Worm (Caenorhabditis elegans) whole organism, midembryonic: ENCODE measurements around the gene try-13.

Experiments
- T22C8.4 ChIP-seq: fragments of 200-800 bp; sonication (Bioruptor generic); IDR thresholded peaks from 2 replicates; pipeline ENCODE4 v1.3.6; 2022; ENCODE audit warnings: missing genetic modification characterization, missing compliant biosample characterization
- cog-1 ChIP-seq: sonication (generic microtip); optimal IDR thresholded peaks from 2 replicates; lab custom pipeline; 2016; ENCODE audit warnings: missing genetic modification characterization, missing compliant biosample characterization
- flt-1 ChIP-seq: fragments of 200-800 bp; sonication (Bioruptor generic); IDR thresholded peaks from 2 replicates; pipeline ENCODE4 v1.3.6; 2022; ENCODE audit warnings: missing genetic modification characterization, missing compliant biosample characterization
- klf-2 ChIP-seq: fragments of 200-800 bp; sonication (Bioruptor generic); conservative IDR thresholded peaks from 2 replicates; pipeline ENCODE4 v1.3.6; 2022; ENCODE audit warnings: missing genetic modification reagents, missing genetic modification characterization, missing compliant biosample characterization
- med-1 ChIP-seq: sonication (generic microtip); optimal IDR thresholded peaks from 2 replicates; lab custom pipeline; 2017; ENCODE audit warnings: missing genetic modification characterization, mild to moderate bottlenecking, missing compliant biosample characterization, antibody characterized with exemption, missing genetic modification reagents; ENCODE audit not compliant: insufficient read depth
- ref-1 ChIP-seq: fragments of 200-800 bp; sonication (Bioruptor generic); conservative IDR thresholded peaks from 2 replicates; pipeline ENCODE4 v1.3.6; 2022; ENCODE audit warnings: missing genetic modification reagents, missing genetic modification characterization, missing compliant biosample characterization
- tab-1 ChIP-seq: fragments of 200-800 bp; sonication (Bioruptor generic); IDR thresholded peaks from 2 replicates; pipeline ENCODE4 v1.3.6; 2022; ENCODE audit warnings: missing genetic modification characterization, missing compliant biosample characterization
- ztf-23 ChIP-seq: fragments of 200-800 bp; sonication (Bioruptor generic); IDR thresholded peaks from 2 replicates; pipeline ENCODE4 v1.3.6; 2022; ENCODE audit warnings: missing genetic modification reagents, missing genetic modification characterization, missing compliant biosample characterization
- ztf-29 ChIP-seq: fragments of 200-800 bp; sonication (Bioruptor generic); IDR thresholded peaks from 2 replicates; pipeline ENCODE4 v1.3.6; 2022; ENCODE audit warnings: missing genetic modification reagents, missing genetic modification characterization, missing compliant biosample characterization

The try-13 gene

DNA sequence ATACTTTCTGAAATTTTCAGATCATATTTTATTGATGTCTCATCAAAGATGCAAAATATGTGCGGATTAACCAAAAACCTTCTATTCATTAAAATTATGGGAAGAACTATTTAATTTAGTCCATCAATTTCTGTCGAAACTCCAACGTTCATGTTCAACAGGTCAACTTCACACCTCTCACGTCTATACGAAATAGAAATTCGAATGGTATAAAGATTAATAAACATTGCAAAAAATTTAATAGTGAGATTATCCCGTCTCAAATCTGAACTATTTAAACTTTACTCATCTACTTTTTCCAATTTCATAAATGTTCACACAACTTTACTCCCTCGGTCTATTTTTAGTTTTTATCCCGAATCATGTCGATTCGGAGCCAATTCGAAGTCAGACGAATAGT lies 30.3 kb upstream of the try-13 start, which contains the start of gene R13D7.2:
TSS of gene R13D7.2 (plus strand) at position 301 of the 400 bp plus-strand sequence.
- no peak for TF ChIP-seq med-1 (GFP tag; lab: Kevin White, UChicago)
- no peak for TF ChIP-seq ztf-23
- no peak for TF ChIP-seq tab-1
- no peak for TF ChIP-seq ztf-29 (GFP tag; lab: Robert Waterston, UW)
- TF ChIP-seq T22C8.4 (GFP tag; lab: Robert Waterston, UW): no peak
- TF ChIP-seq klf-2 (GFP tag; lab: Robert Waterston, UW): no peak
- no peak for TF ChIP-seq cog-1
- TF ChIP-seq flt-1 (GFP tag; lab: Robert Waterston, UW): no peak
- TF ChIP-seq ref-1 (GFP tag; lab: Robert Waterston, UW): no peak

DNA sequence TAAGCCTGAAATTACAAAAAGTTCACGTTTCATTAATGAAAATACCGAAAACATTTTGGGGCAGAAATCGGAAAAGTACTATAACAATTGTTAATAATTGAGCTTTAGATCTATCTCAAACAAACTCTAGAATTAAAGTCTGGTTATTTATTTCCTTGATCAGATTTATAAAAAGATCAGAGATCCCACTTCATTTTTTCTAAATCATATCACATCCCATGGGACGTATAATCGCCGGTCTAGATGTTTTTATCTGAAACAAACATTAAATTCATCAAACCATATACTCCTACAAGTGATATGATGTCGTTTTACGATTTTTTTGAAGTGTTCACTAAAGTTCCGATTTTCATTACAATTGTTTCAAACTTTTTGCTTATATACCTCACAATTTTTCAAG lies 28.2 kb upstream of the try-13 start, which contains the start of gene str-41:
TSS of gene str-41 (plus strand) at position 301 of the 400 bp plus-strand sequence.
- TF ChIP-seq klf-2 (GFP tag; lab: Robert Waterston, UW) (no peak), cog-1 (no peak), med-1 (GFP tag; lab: Kevin White, UChicago) (no peak), tab-1 (no peak), T22C8.4 (GFP tag; lab: Robert Waterston, UW) (no peak), flt-1 (GFP tag; lab: Robert Waterston, UW) (no peak), ztf-23 (no peak), ztf-29 (GFP tag; lab: Robert Waterston, UW) (no peak), ref-1 (GFP tag; lab: Robert Waterston, UW) (no peak)

DNA sequence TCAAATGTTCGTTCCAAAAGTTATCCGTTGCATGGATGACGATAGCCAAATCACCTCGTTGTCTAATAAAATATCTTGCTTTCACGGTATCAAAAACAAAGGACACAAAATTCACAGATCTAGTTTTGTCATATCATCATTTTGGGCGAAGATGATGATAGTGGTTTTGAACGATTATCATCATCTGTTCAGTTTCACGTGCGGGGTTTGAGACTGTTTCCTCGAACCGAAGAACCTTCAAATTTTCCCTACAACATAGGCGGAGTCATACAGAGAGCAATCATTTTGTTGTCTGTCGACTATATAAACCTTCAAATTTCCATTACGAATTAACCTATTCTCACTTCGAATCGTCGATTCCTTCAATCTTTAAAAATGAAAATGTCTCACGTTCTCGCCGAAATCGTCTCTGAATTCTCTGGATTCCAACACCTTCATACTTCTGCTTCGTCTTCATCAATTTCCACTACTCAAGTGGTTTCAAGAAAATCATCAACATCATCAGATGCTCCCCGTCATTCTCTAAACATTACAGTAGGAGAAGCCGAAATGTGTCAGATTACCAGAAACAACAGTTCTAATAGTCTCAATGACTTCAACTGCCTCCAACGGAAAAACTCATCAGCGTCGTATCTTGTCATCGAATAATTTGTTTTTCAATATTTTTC lies 26.7 kb upstream of the try-13 start, which contains the start of gene F18E3.11:
TSS of gene F18E3.11 (plus strand) at position 376 of the 668 bp plus-strand sequence.
- TF ChIP-seq ztf-23 (no peak), klf-2 (GFP tag; lab: Robert Waterston, UW) (no peak), tab-1 (no peak), flt-1 (GFP tag; lab: Robert Waterston, UW) (no peak), med-1 (GFP tag; lab: Kevin White, UChicago) (no peak)

DNA sequence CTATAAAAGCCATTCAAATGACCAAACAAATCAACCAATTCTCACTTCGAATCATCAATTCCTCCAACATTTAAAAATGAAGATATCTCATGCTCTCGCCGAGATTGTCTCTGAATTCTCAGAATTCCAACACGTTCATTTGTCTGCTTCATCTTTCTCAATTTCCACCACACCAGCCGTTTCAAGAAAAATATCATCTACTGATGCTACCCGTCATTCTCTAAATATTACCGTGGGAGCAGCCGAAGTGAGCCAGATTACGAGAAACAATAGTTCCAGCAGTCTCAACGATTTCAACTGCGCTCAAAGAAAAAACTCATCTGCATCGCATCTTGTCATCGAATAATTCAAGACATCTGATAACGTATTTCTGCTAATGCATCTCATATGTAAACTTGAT lies 25.0 kb upstream of the try-13 start, which contains the start of gene F18E3.12:
TSS of gene F18E3.12 (plus strand) at position 77 of the 400 bp plus-strand sequence.
- no peak for TF ChIP-seq ref-1 (GFP tag; lab: Robert Waterston, UW)
- TF ChIP-seq ztf-23: no peak
- TF ChIP-seq med-1 (GFP tag; lab: Kevin White, UChicago): no peak
- TF ChIP-seq ztf-29 (GFP tag; lab: Robert Waterston, UW): no peak
- no peak for TF ChIP-seq T22C8.4 (GFP tag; lab: Robert Waterston, UW)
- no peak for TF ChIP-seq flt-1 (GFP tag; lab: Robert Waterston, UW)
- no peak for TF ChIP-seq tab-1

DNA sequence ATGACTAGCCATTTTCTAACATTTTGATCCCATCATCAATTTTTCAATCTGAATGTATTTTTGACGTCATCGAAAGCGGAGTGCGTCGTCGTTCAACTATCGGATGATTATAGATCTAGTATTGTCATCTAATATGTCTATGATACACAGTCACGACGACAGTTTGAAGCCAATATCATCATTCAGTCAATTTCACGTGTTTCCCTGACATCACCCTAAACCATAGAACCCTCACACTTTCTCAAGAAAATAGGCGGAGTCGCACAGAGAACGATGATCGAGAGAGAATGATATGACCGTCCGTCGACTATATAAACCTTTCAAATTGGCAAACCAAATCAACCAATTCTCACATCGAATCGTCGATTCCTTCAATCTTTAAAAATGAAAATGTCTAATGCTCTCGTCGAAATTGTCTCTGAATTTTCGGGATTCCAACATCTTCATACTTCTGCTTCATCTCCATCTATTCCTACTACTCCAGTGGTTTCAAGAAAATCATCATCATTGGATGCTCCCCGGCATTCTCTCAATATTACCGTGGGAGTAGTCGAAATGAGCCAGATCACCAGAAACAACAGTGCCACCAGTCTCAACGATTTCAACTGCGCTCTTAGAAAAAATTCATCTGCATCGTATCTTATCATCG lies 24.0 kb upstream of the try-13 start, which contains the start of gene F18E3.13:
TSS of gene F18E3.13 (plus strand) at position 385 of the 649 bp plus-strand sequence.
- TF ChIP-seq med-1 (GFP tag; lab: Kevin White, UChicago) (no peak), klf-2 (GFP tag; lab: Robert Waterston, UW) (no peak), cog-1 (no peak), tab-1 (no peak), ztf-23 (no peak), T22C8.4 (GFP tag; lab: Robert Waterston, UW) (no peak), flt-1 (GFP tag; lab: Robert Waterston, UW) (no peak), ref-1 (GFP tag; lab: Robert Waterston, UW) (no peak), ztf-29 (GFP tag; lab: Robert Waterston, UW) (no peak)

DNA sequence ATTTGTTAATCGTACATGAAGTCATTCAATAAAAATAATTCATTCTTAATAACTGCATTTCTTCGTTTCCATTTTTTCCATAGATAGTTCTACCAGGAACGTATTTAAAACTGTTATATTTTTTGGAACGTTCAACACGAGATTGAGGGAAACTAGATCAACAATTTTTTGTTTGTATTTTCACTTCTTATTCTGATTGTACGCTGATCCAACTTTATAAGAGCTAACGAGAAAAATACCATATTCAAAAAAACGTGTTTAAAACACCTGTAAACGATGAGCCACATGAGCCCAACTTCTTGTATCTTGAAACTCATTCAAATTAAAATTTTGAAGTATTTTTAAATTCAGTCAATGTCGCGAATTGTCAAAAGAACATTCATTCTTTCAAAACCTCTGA lies 23.3 kb upstream of the try-13 start:
- TF ChIP-seq med-1 (GFP tag; lab: Kevin White, UChicago) (no peak), tab-1 (no peak), T22C8.4 (GFP tag; lab: Robert Waterston, UW) (no peak)

DNA sequence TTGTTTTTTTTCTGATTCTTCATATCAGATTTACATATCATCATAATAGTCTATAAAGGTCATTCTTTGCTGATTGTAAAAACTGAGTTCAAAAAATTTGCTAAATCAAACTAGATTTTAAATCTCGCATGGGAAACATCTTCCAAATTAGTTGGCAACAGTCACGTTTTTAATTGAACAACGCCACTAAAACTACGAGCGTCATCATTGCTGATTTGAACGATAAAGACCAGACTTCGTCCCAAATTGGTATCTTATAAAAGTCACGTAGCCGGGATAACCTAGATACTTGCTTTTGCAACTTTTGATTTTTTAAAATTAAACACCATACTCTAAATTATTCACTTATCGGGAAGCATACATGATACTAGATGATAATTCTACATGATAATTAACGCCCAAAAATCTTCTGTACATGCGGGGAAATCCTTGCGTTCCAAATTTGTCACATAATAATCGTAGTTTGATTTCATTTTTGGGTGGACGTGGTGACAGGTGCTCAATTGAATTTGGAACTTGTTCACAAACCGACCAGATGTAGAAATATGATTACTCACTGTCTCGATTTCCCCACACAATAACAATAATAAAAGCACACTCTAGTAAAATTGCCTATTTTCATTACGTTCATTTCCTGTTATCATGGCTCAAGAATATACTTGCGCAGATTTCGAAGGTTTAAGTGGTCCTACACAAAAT lies 22.7 kb upstream of the try-13 start, which contains the start of gene srw-67:
TSS of gene srw-67 (plus strand) at position 643 of the 699 bp plus-strand sequence.
- TF ChIP-seq flt-1 (GFP tag; lab: Robert Waterston, UW): no peak
- no peak for TF ChIP-seq ztf-29 (GFP tag; lab: Robert Waterston, UW)
- TF ChIP-seq ztf-23: no peak
- no peak for TF ChIP-seq ref-1 (GFP tag; lab: Robert Waterston, UW)
- TF ChIP-seq klf-2 (GFP tag; lab: Robert Waterston, UW): no peak
- no peak for TF ChIP-seq cog-1
- no peak for TF ChIP-seq med-1 (GFP tag; lab: Kevin White, UChicago)
- no peak for TF ChIP-seq tab-1
- no peak for TF ChIP-seq T22C8.4 (GFP tag; lab: Robert Waterston, UW)

DNA sequence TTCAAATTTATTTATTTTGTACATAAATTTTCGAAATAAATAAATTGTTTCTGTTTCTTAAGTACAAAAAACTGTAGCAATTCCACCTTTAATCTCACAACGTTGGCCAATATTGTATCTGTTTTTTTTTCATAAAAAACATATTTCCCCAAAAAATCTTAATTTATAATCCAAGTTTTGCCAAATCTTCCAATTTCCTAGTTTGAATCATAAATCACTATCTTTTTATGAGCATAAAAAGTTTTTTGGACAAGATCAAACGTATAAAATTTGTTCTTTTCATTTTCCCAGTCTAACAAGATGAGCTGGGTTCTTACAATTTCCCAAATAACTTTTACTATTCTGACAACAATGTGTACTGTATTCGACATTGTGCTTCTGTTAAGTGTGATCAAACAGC lies 19.7 kb upstream of the try-13 start, which contains the start of gene srxa-4:
TSS of gene srxa-4 (plus strand) at position 301 of the 400 bp plus-strand sequence.
- no peak for TF ChIP-seq med-1 (GFP tag; lab: Kevin White, UChicago)
- no peak for TF ChIP-seq tab-1
- TF ChIP-seq klf-2 (GFP tag; lab: Robert Waterston, UW): no peak
- TF ChIP-seq T22C8.4 (GFP tag; lab: Robert Waterston, UW): no peak
- TF ChIP-seq ztf-23: no peak
- TF ChIP-seq ztf-29 (GFP tag; lab: Robert Waterston, UW): no peak
- no peak for TF ChIP-seq flt-1 (GFP tag; lab: Robert Waterston, UW)
- TF ChIP-seq cog-1: no peak
- TF ChIP-seq ref-1 (GFP tag; lab: Robert Waterston, UW): no peak

DNA sequence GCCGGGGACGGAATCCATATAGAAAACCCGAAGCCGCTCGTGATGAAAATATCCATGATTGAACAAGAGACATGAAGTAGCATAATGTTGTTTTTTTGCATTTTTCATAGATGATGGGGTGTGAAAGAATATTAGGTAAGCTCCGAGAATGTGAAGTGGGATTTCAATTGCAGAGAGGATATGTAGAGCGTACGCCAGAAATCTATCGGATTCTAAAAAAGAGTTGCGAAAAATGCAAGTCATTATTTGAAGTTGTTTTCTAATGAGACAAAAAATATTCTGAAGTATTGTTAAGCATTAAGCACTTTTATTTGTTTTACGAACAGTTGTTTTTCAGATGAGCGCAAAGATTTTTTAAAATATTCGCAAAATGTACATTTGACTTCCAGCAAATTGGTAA lies 15.6 kb upstream of the try-13 start, which contains the start of gene F18E3.10:
TSS of gene F18E3.10 (minus strand) at position 101 of the 400 bp plus-strand sequence.
- TF ChIP-seq cog-1: no peak
- no peak for TF ChIP-seq ref-1 (GFP tag; lab: Robert Waterston, UW)
- no peak for TF ChIP-seq flt-1 (GFP tag; lab: Robert Waterston, UW)
- no peak for TF ChIP-seq T22C8.4 (GFP tag; lab: Robert Waterston, UW)
- no peak for TF ChIP-seq klf-2 (GFP tag; lab: Robert Waterston, UW)
- TF ChIP-seq ztf-29 (GFP tag; lab: Robert Waterston, UW): no peak
- no peak for TF ChIP-seq ztf-23
- TF ChIP-seq med-1 (GFP tag; lab: Kevin White, UChicago): no peak
- no peak for TF ChIP-seq tab-1
